Worm (Caenorhabditis elegans) whole organism, young adult: ENCODE results near the gene fip-7.
"Not testable (repeated sequence)": the region's sequence is repeated elsewhere in the genome, so short reads cannot be mapped to it uniquely, and the experiment has no call there.

Source experiments
- ZK185.1 ChIP-seq: sonication (generic microtip); optimal IDR thresholded peaks from 2 replicates; lab custom pipeline; 2016; ENCODE audit warnings: mild to moderate bottlenecking, missing genetic modification characterization, missing compliant biosample characterization; ENCODE audit not compliant: poor library complexity, severe bottlenecking
- aptf-3 ChIP-seq: fragments of 200-800 bp; sonication (Bioruptor generic); IDR thresholded peaks from 2 replicates; pipeline ENCODE4 v1.3.6; 2022; ENCODE audit warnings: missing genetic modification characterization, missing compliant biosample characterization
- ccch-3 ChIP-seq: fragments of 200-800 bp; sonication (Bioruptor generic); optimal IDR thresholded peaks from 2 replicates; lab custom pipeline; 2018; ENCODE audit warnings: mild to moderate bottlenecking, missing genetic modification characterization, missing compliant biosample characterization
- ceh-79 ChIP-seq: sonication (generic microtip); optimal IDR thresholded peaks from 2 replicates; lab custom pipeline; 2017; ENCODE audit warnings: mild to moderate bottlenecking, missing genetic modification characterization, missing compliant biosample characterization
- gei-17 ChIP-seq: fragments of 200-800 bp; sonication (Bioruptor generic); optimal IDR thresholded peaks from 2 replicates; lab custom pipeline; 2018; ENCODE audit warnings: mild to moderate bottlenecking, missing genetic modification characterization, missing compliant biosample characterization
- madf-10 ChIP-seq: sonication (generic microtip); optimal IDR thresholded peaks from 2 replicates; lab custom pipeline; 2016; ENCODE audit warnings: mild to moderate bottlenecking, missing genetic modification characterization, missing compliant biosample characterization
- mcd-1 ChIP-seq: fragments of 200-800 bp; sonication (Bioruptor generic); IDR thresholded peaks from 2 replicates; pipeline ENCODE4 v1.3.6; 2022; ENCODE audit warnings: missing genetic modification reagents, missing genetic modification characterization, missing compliant biosample characterization
- nhr-90 ChIP-seq: sonication (generic microtip); optimal IDR thresholded peaks from 2 replicates; lab custom pipeline; 2016; ENCODE audit warnings: missing genotype, mild to moderate bottlenecking, missing genetic modification characterization, missing compliant biosample characterization
- sdz-38 ChIP-seq: sonication (generic microtip); optimal IDR thresholded peaks from 2 replicates; lab custom pipeline; 2016; ENCODE audit warnings: missing genotype, missing genetic modification characterization, missing compliant biosample characterization
- tbp1 ChIP-seq: fragments of 200-800 bp; sonication (Bioruptor generic); optimal IDR thresholded peaks from 2 replicates; lab custom pipeline; 2018; ENCODE audit warnings: mild to moderate bottlenecking, missing genetic modification characterization, missing compliant biosample characterization
- unc-130 ChIP-seq: sonication (generic microtip); optimal IDR thresholded peaks from 2 replicates; lab custom pipeline; 2016; ENCODE audit warnings: missing genetic modification reagents, missing genetic modification characterization, missing compliant biosample characterization
- unc-62 ChIP-seq: fragments of 150-350 bp; optimal IDR thresholded peaks from 2 replicates; lab custom pipeline; 2014; ENCODE audit warnings: missing biosample characterization, missing genetic modification reagents, missing genetic modification characterization

- not testable (repeated sequence) for TF ChIP-seq ceh-79 (tag; lab: Kevin White, UChicago); madf-10 (tag; lab: Kevin White, UChicago); nhr-90 (tag; lab: Kevin White, UChicago); unc-62 (GFP tag; lab: Kevin White, UChicago); sdz-38 (tag; lab: Kevin White, UChicago); tbp1 (GFP tag; lab: Kevin White, UChicago); ccch-3 (GFP tag; lab: Kevin White, UChicago); gei-17; mcd-1 (GFP tag; lab: Robert Waterston, UW); unc-130 (GFP tag; lab: Kevin White, UChicago); ZK185.1 (tag; lab: Kevin White, UChicago); aptf-3 (GFP tag; lab: Robert Waterston, UW)
These were observed 25.0 kb downstream of the fip-7 start for ce11 chrIV:16651004-16651403.
